Worm (Caenorhabditis elegans) whole organism, L2 larva: Measurements from ENCODE around the gene F54D5.2.

Source experiments
- lin-39 ChIP-seq: fragments of 150-350 bp; optimal IDR thresholded peaks from 2 replicates; lab custom pipeline; 2014; ENCODE audit warnings: missing biosample characterization, missing genetic modification reagents, missing genetic modification characterization
- nhr-11 ChIP-seq: fragments of 150-350 bp; optimal IDR thresholded peaks from 2 replicates; lab custom pipeline; 2014; ENCODE audit warnings: missing biosample characterization, missing genetic modification characterization
- nhr-6 ChIP-seq: fragments of 150-350 bp; optimal IDR thresholded peaks from 2 replicates; lab custom pipeline; 2014; ENCODE audit warnings: missing biosample characterization, missing genetic modification characterization
- skn-1 ChIP-seq: sonication (generic microtip); optimal IDR thresholded peaks from 2 replicates; lab custom pipeline; 2017; ENCODE audit warnings: missing biosample characterization, missing genetic modification characterization
- ztf-4 ChIP-seq: fragments of 150-350 bp; optimal IDR thresholded peaks from 2 replicates; lab custom pipeline; 2014; ENCODE audit warnings: missing biosample characterization, missing genetic modification characterization

DNA sequence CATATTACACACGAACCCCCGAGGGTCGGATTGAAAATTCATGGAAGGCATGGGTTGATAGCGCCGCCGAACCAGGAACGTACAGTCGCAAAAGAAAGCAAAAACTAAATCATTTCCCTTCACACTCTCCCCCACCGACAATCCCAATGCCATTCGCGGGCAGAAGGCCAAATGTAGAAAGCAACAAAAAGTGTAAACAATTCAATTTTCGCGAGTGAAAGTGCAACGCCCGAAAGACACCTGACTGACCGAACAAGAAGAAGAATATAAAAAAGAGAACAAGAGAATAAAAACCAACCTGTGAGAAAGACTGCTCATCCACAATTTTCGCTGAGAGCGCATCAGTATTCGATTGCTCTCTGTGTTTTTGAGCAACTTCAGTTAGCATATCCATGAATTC is 44.7 kb downstream of the F54D5.2 start:
- TF ChIP-seq nhr-11 (no peak), ztf-4 (tag; lab: Kevin White, UChicago) (no peak), skn-1 (tag; lab: Kevin White, UChicago) (no peak), lin-39 (tag; lab: Kevin White, UChicago) (no peak), nhr-6 (tag; lab: Kevin White, UChicago) (no peak)
